Fruit fly (Drosophila melanogaster): ENCODE data around the gene Rab26.

- TF ChIP-seq Clk (GFP tag; optimal IDR thresholded peaks at IDR 0.05) (no peak), cnc (optimal IDR thresholded peaks at IDR 0.05) (no peak), tj (GFP tag; optimal IDR thresholded peaks at IDR 0.05) (no peak), toe (GFP tag; optimal IDR thresholded peaks at IDR 0.05) (no peak), ovo (GFP tag; optimal IDR thresholded peaks at IDR 0.05) (no peak), CG5204 (GFP tag; optimal IDR thresholded peaks at IDR 0.05) (no peak), kay (GFP tag; ENCODE audit: borderline replicate concordance) (no peak), Hr96 (GFP tag; optimal IDR thresholded peaks at IDR 0.05) (no peak)
Observed at dm6 chr3L:21280996-21281691, 37.4 kb upstream of the Rab26 start, which contains the start of gene ppl.

Measured in whole organism, adult.